Worm (Caenorhabditis elegans) whole organism, L1 larva: ENCODE results near the gene cpg-1.
A peak's percentile ranks its signal among the peaks of the same experiment; 100 is the strongest.

Source experiments
- elt-3 ChIP-seq, 6 experiments: fragments of 150-350 bp in 1 of 6; sonication (generic microtip); optimal IDR thresholded peaks; 2 replicates each; lab custom pipeline; 2017 to 2018; ENCODE audit warnings: missing biosample characterization in 6 of 6, missing genetic modification characterization in 6 of 6, inconsistent platforms in 1 of 6
- nhr-11 ChIP-seq: fragments of 150-350 bp; optimal IDR thresholded peaks from 2 replicates; lab custom pipeline; 2014; ENCODE audit warnings: missing biosample characterization, missing genetic modification characterization
- nhr-28 ChIP-seq: fragments of 150-350 bp; optimal IDR thresholded peaks from 2 replicates; lab custom pipeline; 2014; ENCODE audit warnings: missing biosample characterization, missing genetic modification characterization
- nhr-84 ChIP-seq: sonication (generic microtip); optimal IDR thresholded peaks from 2 replicates; lab custom pipeline; 2017; ENCODE audit warnings: missing biosample characterization, missing genetic modification characterization
- pqm-1 ChIP-seq: sonication (generic microtip); optimal IDR thresholded peaks from 3 replicates; lab custom pipeline; 2017; ENCODE audit warnings: missing biosample characterization, missing genetic modification characterization
- unc-86 ChIP-seq: sonication (generic microtip); optimal IDR thresholded peaks from 2 replicates; lab custom pipeline; 2016; ENCODE audit warnings: missing genetic modification characterization, missing compliant biosample characterization
- vab-15 ChIP-seq: sonication (generic microtip); optimal IDR thresholded peaks from 2 replicates; lab custom pipeline; 2017; ENCODE audit warnings: missing genotype, mild to moderate bottlenecking, missing genetic modification characterization, missing compliant biosample characterization

DNA sequence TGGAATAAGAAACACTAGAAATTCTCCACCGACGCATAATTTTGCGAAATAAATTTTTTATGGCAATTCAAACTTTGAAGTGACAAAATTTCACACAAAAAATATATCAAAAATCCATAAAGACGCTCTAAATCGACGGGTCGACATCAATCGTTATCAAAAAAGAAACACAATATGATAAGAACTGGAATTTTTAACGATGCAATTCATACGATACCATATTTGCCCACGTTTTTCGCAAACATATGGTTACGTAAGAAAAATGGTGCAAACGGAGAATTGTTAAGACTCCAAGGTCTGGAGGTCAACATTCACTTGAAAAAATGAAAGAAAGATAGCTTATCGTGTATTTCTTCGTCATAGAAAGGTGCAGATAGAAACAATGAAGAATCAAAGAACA, 17.0 kb downstream of the cpg-1 start:
- peak; percentile 43 for TF ChIP-seq pqm-1 (tag; lab: Kevin White, UChicago)
- no peak for TF ChIP-seq nhr-84 (tag; lab: Kevin White, UChicago)
- no peak for TF ChIP-seq unc-86
- TF ChIP-seq nhr-11 (tag; lab: Kevin White, UChicago) = no peak
- TF ChIP-seq nhr-28 (tag; lab: Kevin White, UChicago) = no peak
- no peak for TF ChIP-seq elt-3 (tag; optimal IDR thresholded peaks at IDR 0.05; lab: Kevin White, UChicago)
- TF ChIP-seq vab-15 (tag; lab: Kevin White, UChicago) = no peak
